Worm (Caenorhabditis elegans): ENCODE data around the gene rpl-43.

ce11 chrII:14155259-14156023 lies at the start of gene rpl-43, which contains the start of gene xrn-2:
- no peak for TF ChIP-seq ceh-82 (tag; optimal IDR thresholded peaks at IDR 0.05)
- TF ChIP-seq snpc-4 (tag; optimal IDR thresholded peaks at IDR 0.05): no peak
- no peak for TF ChIP-seq alr-1 (tag; optimal IDR thresholded peaks at IDR 0.05; ENCODE audit: borderline replicate concordance)
